Worm (Caenorhabditis elegans) whole organism, midembryonic: Measurements from ENCODE around the gene mdt-10.

Experiments used
- cog-1 ChIP-seq: sonication (generic microtip); optimal IDR thresholded peaks from 2 replicates; lab custom pipeline; 2016; ENCODE audit warnings: missing genetic modification characterization, missing compliant biosample characterization
- flt-1 ChIP-seq: fragments of 200-800 bp; sonication (Bioruptor generic); IDR thresholded peaks from 2 replicates; pipeline ENCODE4 v1.3.6; 2022; ENCODE audit warnings: missing genetic modification characterization, missing compliant biosample characterization
- klf-2 ChIP-seq: fragments of 200-800 bp; sonication (Bioruptor generic); conservative IDR thresholded peaks from 2 replicates; pipeline ENCODE4 v1.3.6; 2022; ENCODE audit warnings: missing genetic modification reagents, missing genetic modification characterization, missing compliant biosample characterization
- med-1 ChIP-seq: sonication (generic microtip); optimal IDR thresholded peaks from 2 replicates; lab custom pipeline; 2017; ENCODE audit warnings: missing genetic modification characterization, mild to moderate bottlenecking, missing compliant biosample characterization, antibody characterized with exemption, missing genetic modification reagents; ENCODE audit not compliant: insufficient read depth
- ref-1 ChIP-seq: fragments of 200-800 bp; sonication (Bioruptor generic); conservative IDR thresholded peaks from 2 replicates; pipeline ENCODE4 v1.3.6; 2022; ENCODE audit warnings: missing genetic modification reagents, missing genetic modification characterization, missing compliant biosample characterization
- tab-1 ChIP-seq: fragments of 200-800 bp; sonication (Bioruptor generic); IDR thresholded peaks from 2 replicates; pipeline ENCODE4 v1.3.6; 2022; ENCODE audit warnings: missing genetic modification characterization, missing compliant biosample characterization
- ztf-23 ChIP-seq: fragments of 200-800 bp; sonication (Bioruptor generic); IDR thresholded peaks from 2 replicates; pipeline ENCODE4 v1.3.6; 2022; ENCODE audit warnings: missing genetic modification reagents, missing genetic modification characterization, missing compliant biosample characterization
- ztf-29 ChIP-seq: fragments of 200-800 bp; sonication (Bioruptor generic); IDR thresholded peaks from 2 replicates; pipeline ENCODE4 v1.3.6; 2022; ENCODE audit warnings: missing genetic modification reagents, missing genetic modification characterization, missing compliant biosample characterization

- TF ChIP-seq tab-1 (GFP tag; lab: Robert Waterston, UW) (no peak), flt-1 (GFP tag; lab: Robert Waterston, UW) (no peak), klf-2 (no peak), ref-1 (no peak), ztf-29 (GFP tag; lab: Robert Waterston, UW) (no peak), ztf-23 (GFP tag; lab: Robert Waterston, UW) (no peak), cog-1 (tag; lab: Kevin White, UChicago) (no peak), med-1 (GFP tag; lab: Kevin White, UChicago) (no peak)
Observed at ce11 chrII:7855619-7856018, 777 bp upstream of the mdt-10 start, which contains the start of gene mdmh-35.
